Worm (Caenorhabditis elegans) whole organism, young adult: ENCODE data around the gene M199.7.

Experiments used
- C17E4.6 ChIP-seq: fragments of 200-800 bp; sonication (Bioruptor generic); IDR thresholded peaks from 2 replicates; pipeline ENCODE4 v1.3.6; 2022; ENCODE audit warnings: missing genetic modification reagents, missing genetic modification characterization, missing compliant biosample characterization
- F23B12.7 ChIP-seq: sonication (generic microtip); optimal IDR thresholded peaks from 2 replicates; lab custom pipeline; 2017; ENCODE audit warnings: missing genetic modification characterization, mild to moderate bottlenecking, missing compliant biosample characterization, antibody characterized with exemption, moderate library complexity; ENCODE audit not compliant: insufficient read depth
- F49E8.2 ChIP-seq: sonication (generic microtip); optimal IDR thresholded peaks from 3 replicates; lab custom pipeline; 2017; ENCODE audit warnings: missing genetic modification characterization, mild to moderate bottlenecking, missing compliant biosample characterization, antibody characterized with exemption, moderate library complexity; ENCODE audit not compliant: insufficient read depth
- attf-3 ChIP-seq: fragments of 200-800 bp; sonication (Bioruptor generic); conservative IDR thresholded peaks from 2 replicates; pipeline ENCODE4 v1.3.6; 2022; ENCODE audit warnings: missing genetic modification reagents, missing genetic modification characterization, missing compliant biosample characterization
- dpl-1 ChIP-seq: fragments of 150-350 bp; optimal IDR thresholded peaks from 2 replicates; lab custom pipeline; 2014; ENCODE audit warnings: missing biosample characterization, missing genetic modification reagents, missing genetic modification characterization
- ekl-4 ChIP-seq: fragments of 200-800 bp; sonication (Bioruptor generic); IDR thresholded peaks from 2 replicates; pipeline ENCODE4 v1.3.6; 2022; ENCODE audit warnings: missing genetic modification reagents, missing genetic modification characterization, missing compliant biosample characterization
- hmg-1.2 ChIP-seq: fragments of 200-800 bp; sonication (Bioruptor generic); IDR thresholded peaks from 2 replicates; pipeline ENCODE4 v1.3.6; 2022; ENCODE audit warnings: missing genetic modification reagents, missing genetic modification characterization, missing compliant biosample characterization
- madf-3 ChIP-seq: fragments of 200-800 bp; sonication (Bioruptor generic); IDR thresholded peaks from 2 replicates; pipeline ENCODE4 v1.3.6; 2022; ENCODE audit warnings: missing genetic modification reagents, missing genetic modification characterization, missing compliant biosample characterization
- pha-4 ChIP-seq: fragments of 150-350 bp; sonication (generic microtip); optimal IDR thresholded peaks from 2 replicates; lab custom pipeline; 2014; ENCODE audit warnings: missing biosample characterization, missing genetic modification reagents, missing genetic modification characterization
- snpc-4 ChIP-seq, 5 experiments: fragments of 150-350 bp in 1 of 5; sonication (generic microtip) in 4 of 5; optimal IDR thresholded peaks; 2 replicates each; lab custom pipeline; 2014 to 2018; ENCODE audit warnings: missing genetic modification characterization in 5 of 5, missing biosample characterization in 3 of 5, antibody characterized with exemption in 2 of 5, mild to moderate bottlenecking in 2 of 5, missing compliant biosample characterization in 2 of 5, missing genotype in 2 of 5, moderate library complexity in 2 of 5, missing genetic modification reagents in 1 of 5
- tbp1 ChIP-seq: fragments of 200-800 bp; sonication (Bioruptor generic); optimal IDR thresholded peaks from 2 replicates; lab custom pipeline; 2018; ENCODE audit warnings: mild to moderate bottlenecking, missing genetic modification characterization, missing compliant biosample characterization

DNA sequence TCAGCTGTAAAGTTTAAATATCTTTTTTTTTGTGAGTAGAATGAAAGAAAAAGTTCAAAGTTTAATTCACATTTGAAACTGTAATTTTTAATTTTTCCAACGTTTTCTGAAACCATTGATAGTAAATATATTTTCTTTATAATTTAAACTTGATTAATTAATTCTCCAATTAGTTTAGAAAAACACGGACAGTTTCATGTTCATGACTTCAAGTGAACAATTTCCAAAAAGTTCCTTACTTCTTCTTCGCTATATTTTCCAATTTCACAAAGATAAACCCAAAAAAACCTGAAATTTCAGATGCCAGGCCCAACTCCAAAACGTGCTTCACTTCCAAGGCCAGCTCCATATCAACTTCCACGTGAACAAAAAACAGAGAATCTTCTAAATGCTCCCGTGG, 14.5 kb upstream of the M199.7 start, which contains the start of gene M199.2:
- TF ChIP-seq snpc-4 (GFP tag; optimal IDR thresholded peaks at IDR 0.05; lab: Kevin White, UChicago): no peak
- no peak for TF ChIP-seq snpc-4 (tag; optimal IDR thresholded peaks at IDR 0.05; lab: Kevin White, UChicago)
- TF ChIP-seq F23B12.7 (tag; lab: Kevin White, UChicago): no peak
- TF ChIP-seq C17E4.6: no peak
- no peak for TF ChIP-seq dpl-1
- no peak for TF ChIP-seq pha-4
- TF ChIP-seq hmg-1.2 (GFP tag; lab: Robert Waterston, UW): no peak
- no peak for TF ChIP-seq tbp1 (GFP tag; lab: Kevin White, UChicago)
- no peak for TF ChIP-seq madf-3 (GFP tag; lab: Robert Waterston, UW)
- no peak for TF ChIP-seq ekl-4 (GFP tag; lab: Robert Waterston, UW)
- TF ChIP-seq attf-3 (GFP tag; lab: Robert Waterston, UW): no peak
- no peak for TF ChIP-seq F49E8.2 (tag; lab: Kevin White, UChicago)
